Fruit fly (Drosophila melanogaster) whole organism, adult: ENCODE data around the gene Bicra.

Experiments used
- CG14711 ChIP-seq: fragments of 200-800 bp; sonication (Bioruptor generic); optimal IDR thresholded peaks from 2 replicates; lab custom pipeline; 2018; ENCODE audit warnings: missing biosample characterization, mild to moderate bottlenecking, missing genetic modification characterization, moderate library complexity
- CG7045 ChIP-seq: fragments of 200-800 bp; sonication (Bioruptor generic); optimal IDR thresholded peaks from 2 replicates; lab custom pipeline; 2017; ENCODE audit warnings: missing biosample characterization, mild to moderate bottlenecking, missing genetic modification characterization
- Crg-1 ChIP-seq: fragments of 200-800 bp; sonication (Bioruptor generic); optimal IDR thresholded peaks from 2 replicates; lab custom pipeline; 2016; ENCODE audit warnings: missing biosample characterization, missing genetic modification characterization
- Hr96 ChIP-seq: fragments of 200-800 bp; sonication (Bioruptor generic); optimal IDR thresholded peaks from 2 replicates; lab custom pipeline; 2016; ENCODE audit warnings: missing biosample characterization, missing genetic modification characterization
- bab1 ChIP-seq: fragments of 200-800 bp; sonication (Bioruptor generic); optimal IDR thresholded peaks from 3 replicates; lab custom pipeline; 2019; ENCODE audit warnings: missing biosample characterization, mild to moderate bottlenecking, missing genetic modification characterization, moderate library complexity
- kay ChIP-seq: fragments of 200-800 bp; sonication (Bioruptor generic); peaks from one replicate; lab custom pipeline; 2016; ENCODE audit warnings: missing biosample characterization, missing genetic modification characterization, borderline replicate concordance
- ovo ChIP-seq: fragments of 200-800 bp; sonication (Bioruptor generic); optimal IDR thresholded peaks from 2 replicates; lab custom pipeline; 2016; ENCODE audit warnings: missing biosample characterization, missing genetic modification characterization

dm6 chr3R:29055710-29056109, 7.1 kb upstream of the Bicra start, which contains the start of gene Sirt7:
- no peak for TF ChIP-seq CG7045 (GFP tag; lab: Kevin White, UChicago)
- TF ChIP-seq kay (GFP tag; lab: Kevin White, UChicago) = no peak
- TF ChIP-seq bab1 (GFP tag; lab: Kevin White, UChicago) = no peak
- TF ChIP-seq Crg-1 (GFP tag; lab: Kevin White, UChicago) = no peak
- TF ChIP-seq Hr96 (GFP tag; lab: Kevin White, UChicago) = no peak
- TF ChIP-seq ovo = no peak
- no peak for TF ChIP-seq CG14711
